Fruit fly (Drosophila melanogaster) whole organism, pupa: ENCODE data around the gene CG8661.

ENCODE experiments used
- CG10348 ChIP-seq: fragments of 200-800 bp; sonication (Bioruptor generic); IDR thresholded peaks from 2 replicates; pipeline ENCODE4 v1.3.6; 2022; ENCODE audit warnings: missing biosample characterization, missing genetic modification characterization
- CG12605 ChIP-seq: fragments of 200-800 bp; sonication (Bioruptor generic); IDR thresholded peaks from 2 replicates; pipeline ENCODE4 v1.3.6; 2022; ENCODE audit warnings: missing biosample characterization, missing genetic modification characterization
- CG13204 ChIP-seq: fragments of 200-800 bp; sonication (Bioruptor generic); optimal IDR thresholded peaks from 2 replicates; lab custom pipeline; 2018; ENCODE audit warnings: missing biosample characterization, mild to moderate bottlenecking, missing genetic modification characterization, moderate library complexity
- CG14655 ChIP-seq: fragments of 200-800 bp; sonication (Bioruptor generic); optimal IDR thresholded peaks from 3 replicates; lab custom pipeline; 2017; ENCODE audit warnings: mild to moderate bottlenecking, missing biosample characterization, missing genetic modification reagents, missing genetic modification characterization
- CG15710 ChIP-seq: fragments of 200-800 bp; sonication (Bioruptor generic); optimal IDR thresholded peaks from 2 replicates; lab custom pipeline; 2018; ENCODE audit warnings: missing biosample characterization, mild to moderate bottlenecking, missing genetic modification characterization, moderate library complexity
- CG17806 ChIP-seq: fragments of 200-800 bp; sonication (Bioruptor generic); optimal IDR thresholded peaks from 2 replicates; lab custom pipeline; 2018; ENCODE audit warnings: missing biosample characterization, mild to moderate bottlenecking, missing genetic modification characterization, moderate library complexity
- CG32121 ChIP-seq: fragments of 200-800 bp; sonication (Bioruptor generic); IDR thresholded peaks from 2 replicates; pipeline ENCODE4 v1.3.6; 2022; ENCODE audit warnings: missing biosample characterization, missing genetic modification characterization
- CG34367 ChIP-seq: fragments of 200-800 bp; sonication (Bioruptor generic); optimal IDR thresholded peaks from 2 replicates; lab custom pipeline; 2018; ENCODE audit warnings: missing biosample characterization, mild to moderate bottlenecking, missing genetic modification characterization
- CG4496 ChIP-seq: fragments of 200-800 bp; sonication (Bioruptor generic); IDR thresholded peaks from 3 replicates; pipeline ENCODE4 v1.3.6; 2022; ENCODE audit warnings: missing biosample characterization, missing genetic modification characterization
- CG8159 ChIP-seq: fragments of 200-800 bp; sonication (Bioruptor generic); optimal IDR thresholded peaks from 3 replicates; lab custom pipeline; 2018; ENCODE audit warnings: missing biosample characterization, mild to moderate bottlenecking, missing genetic modification characterization, moderate library complexity
- CG8301 ChIP-seq: fragments of 200-800 bp; sonication (Bioruptor generic); optimal IDR thresholded peaks from 2 replicates; lab custom pipeline; 2018; ENCODE audit warnings: missing biosample characterization, mild to moderate bottlenecking, missing genetic modification characterization
- CG9948 ChIP-seq: fragments of 200-800 bp; sonication (Bioruptor generic); optimal IDR thresholded peaks from 2 replicates; lab custom pipeline; 2018; ENCODE audit warnings: missing biosample characterization, mild to moderate bottlenecking, missing genetic modification characterization, moderate library complexity
- D1 ChIP-seq: fragments of 200-800 bp; sonication (Bioruptor generic); optimal IDR thresholded peaks from 2 replicates; lab custom pipeline; 2018; ENCODE audit warnings: missing biosample characterization, mild to moderate bottlenecking, missing genetic modification characterization, moderate library complexity
- EcR ChIP-seq: fragments of 200-800 bp; sonication (Bioruptor generic); optimal IDR thresholded peaks from 3 replicates; lab custom pipeline; 2019; ENCODE audit warnings: missing biosample characterization, missing genetic modification characterization, mild to moderate bottlenecking, moderate library complexity, missing genetic modification reagents
- Ets98B ChIP-seq: fragments of 200-800 bp; sonication (Bioruptor generic); IDR thresholded peaks from 2 replicates; pipeline ENCODE4 v1.3.6; 2022; ENCODE audit warnings: missing biosample characterization, missing genetic modification characterization
- Pif1A ChIP-seq: fragments of 200-800 bp; sonication (Bioruptor generic); optimal IDR thresholded peaks from 3 replicates; lab custom pipeline; 2016; ENCODE audit warnings: missing biosample characterization, missing genetic modification characterization
- Pif1B ChIP-seq: fragments of 200-800 bp; sonication (Bioruptor generic); optimal IDR thresholded peaks from 3 replicates; lab custom pipeline; 2016; ENCODE audit warnings: missing biosample characterization, missing genetic modification characterization
- Snoo ChIP-seq: fragments of 200-800 bp; sonication (Bioruptor generic); optimal IDR thresholded peaks from 3 replicates; lab custom pipeline; 2017; ENCODE audit warnings: missing biosample characterization, mild to moderate bottlenecking, missing genetic modification characterization, inconsistent platforms
- fd96Ca ChIP-seq: fragments of 200-800 bp; sonication (Bioruptor generic); IDR thresholded peaks from 3 replicates; pipeline ENCODE4 v1.3.6; 2022; ENCODE audit warnings: missing biosample characterization, missing genetic modification characterization
- rn ChIP-seq: fragments of 200-800 bp; sonication (Bioruptor generic); IDR thresholded peaks from 2 replicates; pipeline ENCODE4 v1.3.6; 2022; ENCODE audit warnings: missing biosample characterization, missing genetic modification characterization

CG8661 gene

DNA sequence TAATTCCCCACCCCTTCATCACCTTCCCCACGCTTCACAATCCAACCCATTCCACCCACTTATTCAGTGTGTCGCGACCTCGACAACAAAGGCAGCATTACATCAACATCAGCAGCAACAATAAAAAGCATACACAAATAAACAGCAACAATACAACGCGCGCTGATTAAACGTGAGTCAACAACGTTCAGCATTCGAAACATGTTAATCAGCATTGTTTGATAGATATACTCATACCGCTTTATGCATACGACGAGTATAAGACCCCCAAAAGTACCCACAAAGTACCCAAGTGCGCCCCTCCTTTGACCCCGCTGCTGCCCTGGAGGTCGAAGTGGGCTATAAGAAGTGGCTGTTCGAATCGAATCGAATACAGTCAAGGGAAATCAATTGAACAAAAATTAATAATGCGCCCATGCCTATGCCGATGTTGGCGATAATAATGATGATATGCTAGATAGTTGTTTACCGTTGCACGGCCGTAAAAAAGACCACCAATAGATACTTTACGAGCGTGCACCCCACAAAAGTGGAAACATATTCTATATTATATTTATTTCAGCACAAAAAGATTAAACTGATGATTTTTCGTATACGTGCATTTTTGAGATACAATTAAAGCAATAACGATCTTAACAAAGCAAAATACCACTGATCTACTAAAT, 10.0 kb upstream of the CG8661 start:
- TF ChIP-seq D1, result no peak
- no peak for TF ChIP-seq CG10348 (GFP tag; lab: Robert Waterston, UW)
- no peak for TF ChIP-seq Ets98B (GFP tag; lab: Robert Waterston, UW)
- TF ChIP-seq, all 21 proteins: peak for 0

DNA sequence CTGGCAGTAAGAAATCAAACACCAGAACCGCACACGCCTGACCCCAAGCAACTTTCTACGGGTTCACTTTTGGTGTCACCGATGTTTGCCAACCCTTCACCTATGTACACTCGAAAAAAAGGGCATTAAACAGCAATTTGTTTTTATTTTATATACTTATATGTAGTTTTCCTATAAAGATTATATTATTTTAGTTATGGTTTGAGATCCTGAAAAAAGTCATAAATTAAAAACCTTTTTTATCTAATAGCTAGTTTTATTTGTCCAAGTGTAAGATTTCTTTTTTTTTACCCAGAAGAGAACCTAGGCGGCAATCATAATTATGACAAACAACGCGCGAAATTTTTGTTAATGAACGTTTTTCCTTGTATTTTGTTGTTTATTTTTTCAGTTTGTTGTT, 9.1 kb upstream of the CG8661 start:
- TF ChIP-seq CG17806 (tag; lab: Kevin White, UChicago), result peak; percentile 38
- TF ChIP-seq CG4496 (GFP tag; lab: Robert Waterston, UW), result peak; percentile 47; the same call in 1 of the 3 replicates
- no peak for TF ChIP-seq CG10348 (GFP tag; lab: Robert Waterston, UW)
- no peak for TF ChIP-seq EcR (GFP tag; lab: Kevin White, UChicago)
- no peak for TF ChIP-seq CG34367 (tag; lab: Kevin White, UChicago)
- TF ChIP-seq CG15710 (tag; lab: Kevin White, UChicago), result no peak
- TF ChIP-seq CG9948, result peak; percentile 0
- TF ChIP-seq CG13204 (GFP tag; lab: Kevin White, UChicago), result no peak
- no peak for TF ChIP-seq Pif1B (GFP tag; lab: Kevin White, UChicago)
- no peak for TF ChIP-seq fd96Ca (GFP tag; lab: Robert Waterston, UW)
- peak; percentile 43 for TF ChIP-seq CG8159 (tag; lab: Kevin White, UChicago)
- no peak for TF ChIP-seq CG8301 (tag; lab: Kevin White, UChicago)
- TF ChIP-seq Snoo (tag; lab: Kevin White, UChicago), result no peak
- TF ChIP-seq CG14655 (GFP tag; lab: Kevin White, UChicago), result peak; percentile 12
- no peak for TF ChIP-seq D1
- no peak for TF ChIP-seq CG32121 (GFP tag; lab: Robert Waterston, UW)

DNA sequence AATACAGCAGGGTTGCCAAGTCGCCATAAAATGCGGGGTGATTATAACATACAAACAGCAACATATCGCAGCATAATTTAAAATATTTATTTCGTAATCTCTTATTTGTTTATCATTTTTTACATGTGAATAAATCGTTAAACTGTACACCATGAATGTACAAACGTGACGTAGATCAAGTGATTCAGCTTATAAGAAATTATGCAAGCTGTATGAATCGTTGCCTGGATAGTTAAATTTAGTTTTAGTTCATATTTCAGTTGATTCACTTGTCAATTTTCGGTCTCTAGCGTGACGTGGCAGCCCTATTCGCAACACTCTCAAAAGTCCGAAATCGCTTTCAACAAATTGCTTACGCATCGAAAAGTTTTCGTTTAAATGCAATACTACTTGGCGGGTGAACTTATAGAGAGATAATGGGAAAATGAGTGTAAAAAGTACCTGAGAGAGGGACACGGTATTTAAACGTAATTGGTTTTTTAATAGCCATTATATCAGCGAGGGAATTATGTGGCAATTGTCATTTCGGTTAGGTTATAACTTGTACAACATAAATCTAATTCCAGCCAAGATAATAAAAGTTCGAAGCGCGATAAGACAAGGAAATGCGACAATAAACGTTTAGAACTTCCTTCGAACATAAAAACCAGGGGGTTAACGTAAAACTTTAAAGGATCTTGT, 7.9 kb upstream of the CG8661 start:
- TF ChIP-seq CG4496 (GFP tag; lab: Robert Waterston, UW), result 0 out of 3 replicates have a peak, but pooled peaks have one; percentile 46
- TF ChIP-seq CG9948, result peak; percentile 21
- TF ChIP-seq CG32121 (GFP tag; lab: Robert Waterston, UW), result peak; percentile 44
- no peak for TF ChIP-seq CG8301 (tag; lab: Kevin White, UChicago)
- TF ChIP-seq CG17806 (tag; lab: Kevin White, UChicago), result peak; percentile 2
- TF ChIP-seq Ets98B (GFP tag; lab: Robert Waterston, UW), result no peak; the same call in 1 of the 2 replicates
- no peak for TF ChIP-seq EcR (GFP tag; lab: Kevin White, UChicago)
- TF ChIP-seq CG15710 (tag; lab: Kevin White, UChicago), result peak; percentile 30
- TF ChIP-seq D1, result no peak
- peak; percentile 55 for TF ChIP-seq Snoo (tag; lab: Kevin White, UChicago)
- no peak for TF ChIP-seq CG13204 (GFP tag; lab: Kevin White, UChicago)
- TF ChIP-seq Pif1A (GFP tag; lab: Kevin White, UChicago), result peak; percentile 55
- no peak for TF ChIP-seq CG14655 (GFP tag; lab: Kevin White, UChicago)
- TF ChIP-seq Pif1B (GFP tag; lab: Kevin White, UChicago), result peak; percentile 44
- peak; percentile 33 for TF ChIP-seq CG8159 (tag; lab: Kevin White, UChicago)

- TF ChIP-seq CG8159 (tag; lab: Kevin White, UChicago) (peak; percentile 16), CG34367 (tag; lab: Kevin White, UChicago) (no peak)
- TF ChIP-seq, all 21 proteins: peak for 1
Measured at dm6 chrX:17290960-17291432, 6.7 kb upstream of the CG8661 start.

DNA sequence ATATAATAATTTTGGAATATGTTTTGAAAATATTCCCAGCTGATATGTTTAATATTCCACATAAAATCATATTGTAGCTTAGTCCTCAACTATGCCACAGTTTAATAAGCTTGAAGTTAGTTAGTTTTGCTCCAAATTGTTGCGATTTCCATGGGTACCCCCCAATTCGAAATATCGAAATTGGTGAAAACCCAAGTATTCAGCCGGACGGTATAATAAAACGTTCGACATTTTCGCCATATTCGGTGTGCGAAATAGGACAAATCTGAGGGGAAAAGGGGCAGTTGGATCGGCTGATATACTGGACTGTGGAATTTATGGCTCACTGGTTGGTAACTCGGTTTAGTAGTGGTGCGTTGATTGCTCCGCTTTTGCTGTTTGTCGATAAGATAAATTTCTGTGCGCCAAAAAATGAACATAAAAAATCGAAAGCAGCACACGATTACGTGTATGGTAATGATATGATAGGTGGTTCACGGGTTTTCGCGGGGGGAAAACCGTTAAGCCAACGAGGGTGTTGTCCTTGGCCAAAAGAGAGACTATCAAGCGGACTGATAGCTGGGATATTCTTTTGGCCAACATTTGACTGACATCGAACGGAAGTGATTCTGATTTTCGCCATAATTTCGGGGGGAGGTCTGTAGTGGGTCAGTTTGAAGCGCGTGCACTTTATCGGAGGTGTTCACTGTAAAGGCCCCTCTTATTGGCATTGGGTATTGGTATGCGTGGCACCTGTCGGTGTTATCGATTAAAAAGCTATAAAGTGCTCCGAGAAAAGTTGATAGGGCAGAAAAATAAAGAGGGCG, 6.1 kb upstream of the CG8661 start:
- TF ChIP-seq Snoo (tag; lab: Kevin White, UChicago), result no peak
- TF ChIP-seq CG4496 (GFP tag; lab: Robert Waterston, UW), result no peak
- TF ChIP-seq CG8301 (tag; lab: Kevin White, UChicago), result no peak
- no peak for TF ChIP-seq CG12605 (GFP tag; lab: Robert Waterston, UW)
- no peak for TF ChIP-seq CG10348 (GFP tag; lab: Robert Waterston, UW)
- TF ChIP-seq EcR (GFP tag; lab: Kevin White, UChicago), result no peak
- no peak for TF ChIP-seq rn (GFP tag; lab: Robert Waterston, UW)
- no peak for TF ChIP-seq CG8159 (tag; lab: Kevin White, UChicago)
- TF ChIP-seq Pif1A (GFP tag; lab: Kevin White, UChicago), result no peak
- no peak for TF ChIP-seq CG17806 (tag; lab: Kevin White, UChicago)
- no peak for TF ChIP-seq CG15710 (tag; lab: Kevin White, UChicago)
- no peak for TF ChIP-seq CG14655 (GFP tag; lab: Kevin White, UChicago)
- no peak for TF ChIP-seq Pif1B (GFP tag; lab: Kevin White, UChicago)
